Fruit fly (Drosophila melanogaster) whole organism, embryonic: ENCODE data around the gene CG14131.

Source experiments
- Ada2b ChIP-seq: fragments of 200-800 bp; sonication (Bioruptor generic); IDR thresholded peaks from 2 replicates; pipeline ENCODE4 v1.3.6; 2022; ENCODE audit warnings: missing biosample characterization, missing genetic modification characterization
- CG10209 ChIP-seq: fragments of 200-800 bp; sonication (Bioruptor generic); optimal IDR thresholded peaks from 3 replicates; lab custom pipeline; 2017; ENCODE audit warnings: missing biosample characterization, mild to moderate bottlenecking, missing genetic modification characterization, missing genetic modification reagents
- CG10274 ChIP-seq: fragments of 200-800 bp; sonication (Bioruptor generic); optimal IDR thresholded peaks from 3 replicates; lab custom pipeline; 2017; ENCODE audit warnings: missing biosample characterization, mild to moderate bottlenecking, missing genetic modification characterization
- CG11085 ChIP-seq: fragments of 200-800 bp; sonication (Bioruptor generic); IDR thresholded peaks from 2 replicates; pipeline ENCODE4 v1.3.6; 2022; ENCODE audit warnings: missing biosample characterization, missing genetic modification characterization
- CG11504 ChIP-seq: fragments of 200-800 bp; sonication (Bioruptor generic); optimal IDR thresholded peaks from 3 replicates; lab custom pipeline; 2019; ENCODE audit warnings: missing biosample characterization, mild to moderate bottlenecking, missing genetic modification characterization, moderate library complexity
- CG12299 ChIP-seq: fragments of 200-800 bp; sonication (Bioruptor generic); optimal IDR thresholded peaks from 2 replicates; lab custom pipeline; 2018; ENCODE audit warnings: missing biosample characterization, mild to moderate bottlenecking, missing genetic modification characterization
- CG13123 ChIP-seq: fragments of 200-800 bp; sonication (Bioruptor generic); optimal IDR thresholded peaks from 2 replicates; lab custom pipeline; 2016; ENCODE audit warnings: missing biosample characterization, missing genetic modification characterization
- CG14441 ChIP-seq: fragments of 200-800 bp; sonication (Bioruptor generic); IDR thresholded peaks from 2 replicates; pipeline ENCODE4 v1.3.6; 2022; ENCODE audit warnings: missing biosample characterization, missing genetic modification characterization
- CG17912 ChIP-seq: fragments of 200-800 bp; sonication (Bioruptor generic); optimal IDR thresholded peaks from 2 replicates; lab custom pipeline; 2018; ENCODE audit warnings: missing biosample characterization, mild to moderate bottlenecking, missing genetic modification characterization
- CG2120 ChIP-seq: fragments of 200-800 bp; sonication (Bioruptor generic); optimal IDR thresholded peaks from 3 replicates; lab custom pipeline; 2016; ENCODE audit warnings: missing biosample characterization, missing genetic modification characterization
- CG2889 ChIP-seq: fragments of 200-800 bp; sonication (Bioruptor generic); IDR thresholded peaks from 3 replicates; pipeline ENCODE4 v1.3.6; 2022; ENCODE audit warnings: missing biosample characterization, missing genetic modification characterization
- CG5245 ChIP-seq: fragments of 200-800 bp; sonication (Bioruptor generic); optimal IDR thresholded peaks from 3 replicates; lab custom pipeline; 2016; ENCODE audit warnings: missing biosample characterization, missing genetic modification characterization
- CG7271 ChIP-seq: fragments of 200-800 bp; sonication (Bioruptor generic); optimal IDR thresholded peaks from 2 replicates; lab custom pipeline; 2018; ENCODE audit warnings: missing biosample characterization, mild to moderate bottlenecking, missing genetic modification characterization, moderate library complexity
- CG7556 ChIP-seq: fragments of 200-800 bp; sonication (Bioruptor generic); optimal IDR thresholded peaks from 2 replicates; lab custom pipeline; 2017; ENCODE audit warnings: missing biosample characterization, mild to moderate bottlenecking, missing genetic modification characterization
- CG8944 ChIP-seq: fragments of 200-800 bp; sonication (Bioruptor generic); optimal IDR thresholded peaks from 3 replicates; lab custom pipeline; 2016; ENCODE audit warnings: missing biosample characterization, missing genetic modification characterization
- CG9727 ChIP-seq: fragments of 200-800 bp; sonication (Bioruptor generic); optimal IDR thresholded peaks from 3 replicates; lab custom pipeline; 2017; ENCODE audit warnings: missing biosample characterization, mild to moderate bottlenecking, missing genetic modification characterization
- Camta ChIP-seq: fragments of 200-800 bp; sonication (Bioruptor generic); optimal IDR thresholded peaks from 2 replicates; lab custom pipeline; 2016; ENCODE audit warnings: missing biosample characterization, missing genetic modification characterization
- Dek ChIP-seq: fragments of 200-800 bp; sonication (Bioruptor generic); optimal IDR thresholded peaks from 3 replicates; lab custom pipeline; 2019; ENCODE audit warnings: missing biosample characterization, mild to moderate bottlenecking, missing genetic modification characterization, moderate library complexity
- Dip2 ChIP-seq: fragments of 200-800 bp; sonication (Bioruptor generic); IDR thresholded peaks from 2 replicates; pipeline ENCODE4 v1.3.6; 2022; ENCODE audit warnings: missing biosample characterization, missing genetic modification characterization
- Drgx ChIP-seq: fragments of 200-800 bp; sonication (Bioruptor generic); IDR thresholded peaks from 2 replicates; pipeline ENCODE4 v1.3.6; 2022; ENCODE audit warnings: missing biosample characterization, missing genetic modification characterization
- Ets97D ChIP-seq: fragments of 200-800 bp; sonication (Bioruptor generic); optimal IDR thresholded peaks from 3 replicates; lab custom pipeline; 2016; ENCODE audit warnings: missing biosample characterization, missing genetic modification characterization
- Fer1 ChIP-seq: fragments of 200-800 bp; sonication (Bioruptor generic); optimal IDR thresholded peaks from 2 replicates; lab custom pipeline; 2017; ENCODE audit warnings: missing biosample characterization, mild to moderate bottlenecking, missing genetic modification characterization
- H15 ChIP-seq: fragments of 200-800 bp; sonication (Bioruptor generic); IDR thresholded peaks from 3 replicates; pipeline ENCODE4 v1.3.6; 2022; ENCODE audit warnings: missing biosample characterization, missing genetic modification characterization
- Hand ChIP-seq: fragments of 200-800 bp; sonication (Bioruptor generic); optimal IDR thresholded peaks from 2 replicates; lab custom pipeline; 2017; ENCODE audit warnings: mild to moderate bottlenecking, missing biosample characterization, missing genetic modification reagents, missing genetic modification characterization
- Meics ChIP-seq: fragments of 200-800 bp; sonication (Bioruptor generic); optimal IDR thresholded peaks from 2 replicates; lab custom pipeline; 2017; ENCODE audit warnings: missing biosample characterization, mild to moderate bottlenecking, missing genetic modification characterization
- Pdp1 ChIP-seq, 2 experiments: fragments of 200-800 bp; sonication (Bioruptor generic); optimal IDR thresholded peaks; 3 replicates each; lab custom pipeline; 2016; ENCODE audit warnings: missing biosample characterization in 2 of 2, missing genetic modification characterization in 2 of 2, mild to moderate bottlenecking in 1 of 2, moderate library complexity in 1 of 2
- Scr ChIP-seq: fragments of 200-800 bp; sonication (Bioruptor generic); IDR thresholded peaks from 2 replicates; pipeline ENCODE4 v1.3.6; 2022; ENCODE audit warnings: missing biosample characterization, missing genetic modification characterization; ENCODE audit not compliant: partially characterized antibody
- Usf ChIP-seq: fragments of 200-800 bp; sonication (Bioruptor generic); optimal IDR thresholded peaks from 2 replicates; lab custom pipeline; 2017; ENCODE audit warnings: missing genotype, missing biosample characterization, missing genetic modification characterization
- Xrp1 ChIP-seq: fragments of 200-800 bp; sonication (Bioruptor generic); IDR thresholded peaks from 2 replicates; pipeline ENCODE4 v1.3.6; 2022; ENCODE audit warnings: missing biosample characterization, missing genetic modification characterization
- ab ChIP-seq: fragments of 200-800 bp; sonication (Bioruptor generic); optimal IDR thresholded peaks from 2 replicates; lab custom pipeline; 2016; ENCODE audit warnings: missing biosample characterization, missing genetic modification characterization
- al ChIP-seq: fragments of 200-800 bp; sonication (Bioruptor generic); IDR thresholded peaks from 2 replicates; pipeline ENCODE4 v1.3.6; 2022; ENCODE audit warnings: missing biosample characterization, missing genetic modification characterization
- aop ChIP-seq: fragments of 200-800 bp; sonication (Bioruptor generic); IDR thresholded peaks from 2 replicates; pipeline ENCODE4 v1.3.6; 2022; ENCODE audit warnings: missing biosample characterization, missing genetic modification characterization
- chif ChIP-seq, 2 experiments: fragments of 200-800 bp; sonication (Bioruptor generic); optimal IDR thresholded peaks; 3 replicates each; lab custom pipeline; 2016; ENCODE audit warnings: missing biosample characterization in 2 of 2, missing genetic modification characterization in 2 of 2
- croc ChIP-seq: fragments of 200-800 bp; sonication (Bioruptor generic); conservative IDR thresholded peaks from 3 replicates; pipeline ENCODE4 v1.3.6; 2022; ENCODE audit warnings: missing biosample characterization, missing genetic modification characterization
- disco-r ChIP-seq: fragments of 200-800 bp; sonication (Bioruptor generic); optimal IDR thresholded peaks from 2 replicates; lab custom pipeline; 2016; ENCODE audit warnings: missing biosample characterization, missing genetic modification characterization
- eyg ChIP-seq: fragments of 200-800 bp; sonication (Bioruptor generic); optimal IDR thresholded peaks from 3 replicates; lab custom pipeline; 2016; ENCODE audit warnings: missing biosample characterization, missing genetic modification characterization
- fd96Cb ChIP-seq: fragments of 200-800 bp; sonication (Bioruptor generic); optimal IDR thresholded peaks from 2 replicates; lab custom pipeline; 2018; ENCODE audit warnings: missing biosample characterization, mild to moderate bottlenecking, missing genetic modification characterization, moderate library complexity
- gsb-n ChIP-seq: fragments of 200-800 bp; sonication (Bioruptor generic); optimal IDR thresholded peaks from 3 replicates; lab custom pipeline; 2018; ENCODE audit warnings: missing biosample characterization, mild to moderate bottlenecking, missing genetic modification characterization
- lola ChIP-seq, 3 experiments: fragments of >200 bp in 2 of 3; fragments of 200-800 bp in 1 of 3; sonication (Bioruptor generic) in 1 of 3; optimal IDR thresholded peaks; 2 replicates each; lab custom pipeline; 2017 to 2019; ENCODE audit warnings: missing biosample characterization in 3 of 3, missing genetic modification characterization in 3 of 3, mild to moderate bottlenecking in 1 of 3, moderate library complexity in 1 of 3
- nerfin-1 ChIP-seq: fragments of 200-800 bp; sonication (Bioruptor generic); optimal IDR thresholded peaks from 3 replicates; lab custom pipeline; 2019; ENCODE audit warnings: missing biosample characterization, mild to moderate bottlenecking, missing genetic modification characterization, moderate library complexity
- nerfin-2 ChIP-seq: fragments of 200-800 bp; sonication (Bioruptor generic); IDR thresholded peaks from 2 replicates; pipeline ENCODE4 v1.3.6; 2022; ENCODE audit warnings: missing biosample characterization, missing genetic modification characterization; ENCODE audit not compliant: partially characterized antibody
- slbo ChIP-seq: fragments of 200-800 bp; sonication (Bioruptor generic); IDR thresholded peaks from 2 replicates; pipeline ENCODE4 v1.3.6; 2022; ENCODE audit warnings: missing biosample characterization, missing genetic modification characterization
- sr ChIP-seq: fragments of 200-800 bp; sonication (Bioruptor generic); IDR thresholded peaks from 3 replicates; pipeline ENCODE4 v1.3.6; 2022; ENCODE audit warnings: missing biosample characterization, missing genetic modification characterization
- sug ChIP-seq: fragments of 200-800 bp; optimal IDR thresholded peaks from 2 replicates; lab custom pipeline; 2019; ENCODE audit warnings: missing biosample characterization, mild to moderate bottlenecking, missing genetic modification characterization, moderate library complexity
- tup ChIP-seq: fragments of 200-800 bp; sonication (Bioruptor generic); optimal IDR thresholded peaks from 2 replicates; lab custom pipeline; 2016; ENCODE audit warnings: missing biosample characterization, mild to moderate bottlenecking, missing genetic modification characterization, moderate library complexity
- unpg ChIP-seq: fragments of 200-800 bp; sonication (Bioruptor generic); optimal IDR thresholded peaks from 3 replicates; lab custom pipeline; 2018; ENCODE audit warnings: missing biosample characterization, mild to moderate bottlenecking, missing genetic modification characterization, moderate library complexity
- usp ChIP-seq: fragments of >200 bp; optimal IDR thresholded peaks from 2 replicates; lab custom pipeline; 2017; ENCODE audit warnings: missing biosample characterization, missing genetic modification characterization
- vvl ChIP-seq: fragments of 200-800 bp; sonication (Bioruptor generic); IDR thresholded peaks from 2 replicates; pipeline ENCODE4 v1.3.6; 2022; ENCODE audit warnings: missing biosample characterization, missing genetic modification characterization
- wek ChIP-seq: fragments of 200-800 bp; sonication (Bioruptor generic); optimal IDR thresholded peaks from 3 replicates; lab custom pipeline; 2018; ENCODE audit warnings: missing biosample characterization, mild to moderate bottlenecking, missing genetic modification characterization, moderate library complexity
- z ChIP-seq: fragments of 200-800 bp; sonication (Bioruptor generic); IDR thresholded peaks from 3 replicates; pipeline ENCODE4 v1.3.6; 2022; ENCODE audit warnings: missing biosample characterization, missing genetic modification characterization
- zfh1 ChIP-seq: fragments of 200-800 bp; sonication (Bioruptor generic); IDR thresholded peaks from 3 replicates; pipeline ENCODE4 v1.3.6; 2022; ENCODE audit warnings: missing biosample characterization, missing genetic modification characterization

CG14131 gene

dm6 chr3L:11825560-11826153 is 48.8 kb downstream of the CG14131 start, which contains the start of gene CG32095 (continued):
- no peak for TF ChIP-seq vvl
- TF ChIP-seq Ada2b (GFP tag; lab: Robert Waterston, UW), result no peak
- TF ChIP-seq Scr, result peak; percentile 87
- TF ChIP-seq Ets97D, result no peak
- no peak for TF ChIP-seq CG7271 (tag; lab: Kevin White, UChicago)
- no peak for TF ChIP-seq z (GFP tag; lab: Robert Waterston, UW)
- no peak for TF ChIP-seq nerfin-1 (tag; lab: Kevin White, UChicago)
- TF ChIP-seq CG8944 (GFP tag; lab: Kevin White, UChicago), result no peak
- TF ChIP-seq Hand (GFP tag; lab: Kevin White, UChicago), result no peak
- TF ChIP-seq Usf (GFP tag; lab: Kevin White, UChicago), result no peak
- TF ChIP-seq usp (GFP tag; lab: Kevin White, UChicago), result no peak
- TF ChIP-seq Fer1 (GFP tag; lab: Kevin White, UChicago), result no peak
- no peak for TF ChIP-seq sug
- TF ChIP-seq CG11085 (GFP tag; lab: Robert Waterston, UW), result no peak
- no peak for TF ChIP-seq CG7556
- no peak for TF ChIP-seq Xrp1
- TF ChIP-seq disco-r (GFP tag; lab: Kevin White, UChicago), result no peak
- no peak for TF ChIP-seq slbo (GFP tag; lab: Robert Waterston, UW)
- peak; percentile 60; the same call in 1 of the 2 replicates for TF ChIP-seq nerfin-2 (GFP tag; lab: Robert Waterston, UW)
- no peak for TF ChIP-seq CG2120 (GFP tag; lab: Kevin White, UChicago)
- TF ChIP-seq CG2889, result no peak
- TF ChIP-seq Camta (GFP tag; lab: Kevin White, UChicago), result no peak
- TF ChIP-seq chif (GFP tag; optimal IDR thresholded peaks at IDR 0.05; lab: Kevin White, UChicago), result no peak
- TF ChIP-seq aop (GFP tag; lab: Robert Waterston, UW), result no peak
- TF ChIP-seq Pdp1 (GFP tag; optimal IDR thresholded peaks at IDR 0.05; lab: Kevin White, UChicago), result no peak
- TF ChIP-seq tup (GFP tag; lab: Kevin White, UChicago), result no peak
- no peak for TF ChIP-seq CG12299 (tag; lab: Kevin White, UChicago)
- no peak for TF ChIP-seq eyg (GFP tag; lab: Kevin White, UChicago)
- TF ChIP-seq ab, result no peak
- no peak for TF ChIP-seq CG10274
- no peak for TF ChIP-seq sr (GFP tag; lab: Robert Waterston, UW)
- TF ChIP-seq CG9727 (GFP tag; lab: Kevin White, UChicago), result no peak
- TF ChIP-seq al (GFP tag; lab: Robert Waterston, UW), result no peak
- TF ChIP-seq CG10209 (GFP tag; lab: Kevin White, UChicago), result no peak
- peak; percentile 27 for TF ChIP-seq CG11504 (tag; lab: Kevin White, UChicago)
- no peak for TF ChIP-seq lola (GFP tag; optimal IDR thresholded peaks at IDR 0.05; lab: Kevin White, UChicago)
- TF ChIP-seq CG14441 (GFP tag; lab: Robert Waterston, UW), result no peak
- TF ChIP-seq CG17912, result no peak
- no peak for TF ChIP-seq gsb-n (tag; lab: Kevin White, UChicago)
- no peak for TF ChIP-seq CG5245 (GFP tag; lab: Kevin White, UChicago)
- TF ChIP-seq zfh1, result no peak
- TF ChIP-seq wek (GFP tag; lab: Kevin White, UChicago), result no peak
- TF ChIP-seq Drgx, result no peak
- no peak for TF ChIP-seq Dek (tag; lab: Kevin White, UChicago)
- TF ChIP-seq unpg, result no peak
- TF ChIP-seq CG13123 (GFP tag; lab: Kevin White, UChicago), result no peak
- TF ChIP-seq H15, result no peak
- TF ChIP-seq Dip2 (GFP tag; lab: Robert Waterston, UW), result no peak
- TF ChIP-seq croc (GFP tag; lab: Robert Waterston, UW), result no peak
- TF ChIP-seq fd96Cb (tag; lab: Kevin White, UChicago), result no peak
- TF ChIP-seq Meics (GFP tag; lab: Kevin White, UChicago), result no peak
